Fruit fly (Drosophila melanogaster) whole organism, embryonic: Measurements from ENCODE around the gene Hs2st.

Source experiments
- Blimp-1 ChIP-seq: fragments of 200-800 bp; sonication (Bioruptor generic); optimal IDR thresholded peaks from 3 replicates; lab custom pipeline; 2018; ENCODE audit warnings: missing biosample characterization, missing genetic modification characterization, mild to moderate bottlenecking, moderate library complexity, missing genetic modification reagents
- CG10654 ChIP-seq: fragments of 200-800 bp; sonication (Bioruptor generic); optimal IDR thresholded peaks from 2 replicates; lab custom pipeline; 2016; ENCODE audit warnings: missing biosample characterization, missing genetic modification characterization
- CG11093 ChIP-seq: fragments of 200-800 bp; sonication (Bioruptor generic); IDR thresholded peaks from 3 replicates; pipeline ENCODE4 v1.3.6; 2022; ENCODE audit warnings: missing biosample characterization, missing genetic modification characterization
- CG11695 ChIP-seq: fragments of 200-800 bp; sonication (Bioruptor generic); IDR thresholded peaks from 3 replicates; pipeline ENCODE4 v1.3.6; 2022; ENCODE audit warnings: missing biosample characterization, missing genetic modification characterization
- CG14965 ChIP-seq: fragments of 200-800 bp; sonication (Bioruptor generic); optimal IDR thresholded peaks from 2 replicates; lab custom pipeline; 2016; ENCODE audit warnings: missing biosample characterization, missing genetic modification characterization, borderline replicate concordance
- CG15696 ChIP-seq: fragments of 200-800 bp; sonication (Bioruptor generic); optimal IDR thresholded peaks from 2 replicates; lab custom pipeline; 2019; ENCODE audit warnings: missing biosample characterization, mild to moderate bottlenecking, missing genetic modification characterization, moderate library complexity
- CG17361 ChIP-seq: fragments of 200-800 bp; sonication (Bioruptor generic); IDR thresholded peaks from 3 replicates; pipeline ENCODE4 v1.3.6; 2022; ENCODE audit warnings: missing biosample characterization, missing genetic modification characterization
- CG18011 ChIP-seq: fragments of 200-800 bp; sonication (Bioruptor generic); optimal IDR thresholded peaks from 2 replicates; lab custom pipeline; 2017; ENCODE audit warnings: missing biosample characterization, missing genetic modification characterization, mild to moderate bottlenecking, moderate library complexity, missing genotype
- CG18262 ChIP-seq: fragments of 200-800 bp; optimal IDR thresholded peaks from 3 replicates; lab custom pipeline; 2019; ENCODE audit warnings: missing biosample characterization, mild to moderate bottlenecking, missing genetic modification characterization, moderate library complexity
- CG18764 ChIP-seq: fragments of 200-800 bp; sonication (Bioruptor generic); optimal IDR thresholded peaks from 3 replicates; lab custom pipeline; 2016; ENCODE audit warnings: missing biosample characterization, missing genetic modification characterization
- CG32767 ChIP-seq: fragments of 200-800 bp; sonication (Bioruptor generic); IDR thresholded peaks from 2 replicates; pipeline ENCODE4 v1.3.6; 2022; ENCODE audit warnings: missing biosample characterization, missing genetic modification characterization
- CG3407 ChIP-seq: fragments of 200-800 bp; sonication (Bioruptor generic); optimal IDR thresholded peaks from 2 replicates; lab custom pipeline; 2018; ENCODE audit warnings: missing biosample characterization, mild to moderate bottlenecking, missing genetic modification characterization
- CG4282 ChIP-seq: fragments of 200-800 bp; sonication (Bioruptor generic); optimal IDR thresholded peaks from 2 replicates; lab custom pipeline; 2016; ENCODE audit warnings: missing biosample characterization, missing genetic modification characterization
- CG4854 ChIP-seq: fragments of 200-800 bp; sonication (Bioruptor generic); optimal IDR thresholded peaks from 2 replicates; lab custom pipeline; 2016; ENCODE audit warnings: missing biosample characterization, missing genetic modification characterization, inconsistent platforms
- CG6813 ChIP-seq: fragments of 200-800 bp; sonication (Bioruptor generic); optimal IDR thresholded peaks from 2 replicates; lab custom pipeline; 2017; ENCODE audit warnings: missing biosample characterization, missing genetic modification characterization, mild to moderate bottlenecking, moderate library complexity, missing genetic modification reagents
- CG7357 ChIP-seq: fragments of 200-800 bp; sonication (Bioruptor generic); IDR thresholded peaks from 3 replicates; pipeline ENCODE4 v1.3.6; 2022; ENCODE audit warnings: missing biosample characterization, missing genetic modification characterization
- CG8290 ChIP-seq, 3 experiments: fragments of 200-800 bp; sonication (Bioruptor generic); optimal IDR thresholded peaks; 2 replicates each; lab custom pipeline; 2016 to 2019; ENCODE audit warnings: missing biosample characterization in 3 of 3, missing genetic modification characterization in 3 of 3, mild to moderate bottlenecking in 2 of 3, moderate library complexity in 1 of 3
- CG8944 ChIP-seq: fragments of 200-800 bp; sonication (Bioruptor generic); optimal IDR thresholded peaks from 3 replicates; lab custom pipeline; 2016; ENCODE audit warnings: missing biosample characterization, missing genetic modification characterization
- Doc2 ChIP-seq: fragments of 200-800 bp; sonication (Bioruptor generic); IDR thresholded peaks from 2 replicates; pipeline ENCODE4 v1.3.6; 2022; ENCODE audit warnings: missing biosample characterization, missing genetic modification characterization
- ERR ChIP-seq: fragments of 200-800 bp; sonication (Bioruptor generic); optimal IDR thresholded peaks from 2 replicates; lab custom pipeline; 2016; ENCODE audit warnings: missing biosample characterization, missing genetic modification characterization
- Elba2 ChIP-seq: fragments of 200-800 bp; sonication (Bioruptor generic); optimal IDR thresholded peaks from 3 replicates; lab custom pipeline; 2016; ENCODE audit warnings: missing biosample characterization, missing genetic modification characterization
- H15 ChIP-seq: fragments of 200-800 bp; sonication (Bioruptor generic); IDR thresholded peaks from 3 replicates; pipeline ENCODE4 v1.3.6; 2022; ENCODE audit warnings: missing biosample characterization, missing genetic modification characterization
- HHEX ChIP-seq: fragments of 200-800 bp; sonication (Bioruptor generic); optimal IDR thresholded peaks from 3 replicates; lab custom pipeline; 2017; ENCODE audit warnings: missing biosample characterization, mild to moderate bottlenecking, missing genetic modification characterization, missing genetic modification reagents
- Hand ChIP-seq: fragments of 200-800 bp; sonication (Bioruptor generic); optimal IDR thresholded peaks from 2 replicates; lab custom pipeline; 2017; ENCODE audit warnings: mild to moderate bottlenecking, missing biosample characterization, missing genetic modification reagents, missing genetic modification characterization
- Lpt ChIP-seq: fragments of >200 bp; optimal IDR thresholded peaks from 2 replicates; lab custom pipeline; 2018; ENCODE audit warnings: missing biosample characterization, missing genetic modification characterization
- Mes4 ChIP-seq: fragments of 200-800 bp; sonication (Bioruptor generic); optimal IDR thresholded peaks from 2 replicates; lab custom pipeline; 2016; ENCODE audit warnings: missing biosample characterization, missing genetic modification characterization
- NK7.1 ChIP-seq: fragments of 200-800 bp; sonication (Bioruptor generic); optimal IDR thresholded peaks from 3 replicates; lab custom pipeline; 2016; ENCODE audit warnings: missing biosample characterization, missing genetic modification characterization
- Sox102F ChIP-seq: fragments of 200-800 bp; sonication (Bioruptor generic); optimal IDR thresholded peaks from 2 replicates; lab custom pipeline; 2018; ENCODE audit warnings: missing biosample characterization, mild to moderate bottlenecking, missing genetic modification characterization, moderate library complexity
- Xrp1 ChIP-seq: fragments of 200-800 bp; sonication (Bioruptor generic); IDR thresholded peaks from 2 replicates; pipeline ENCODE4 v1.3.6; 2022; ENCODE audit warnings: missing biosample characterization, missing genetic modification characterization
- ac ChIP-seq: fragments of 200-800 bp; sonication (Bioruptor generic); optimal IDR thresholded peaks from 3 replicates; lab custom pipeline; 2017; ENCODE audit warnings: missing biosample characterization, mild to moderate bottlenecking, missing genetic modification characterization
- dmrt99B ChIP-seq: fragments of 200-800 bp; sonication (Bioruptor generic); optimal IDR thresholded peaks from 2 replicates; lab custom pipeline; 2018; ENCODE audit warnings: missing biosample characterization, mild to moderate bottlenecking, missing genetic modification characterization, moderate library complexity
- fd3F ChIP-seq: fragments of 200-800 bp; sonication (Bioruptor generic); optimal IDR thresholded peaks from 2 replicates; lab custom pipeline; 2018; ENCODE audit warnings: missing biosample characterization, mild to moderate bottlenecking, missing genetic modification characterization, moderate library complexity
- fu2 ChIP-seq: fragments of 200-800 bp; sonication (Bioruptor generic); optimal IDR thresholded peaks from 2 replicates; lab custom pipeline; 2016; ENCODE audit warnings: missing biosample characterization, missing genetic modification characterization
- gsb ChIP-seq: fragments of 200-800 bp; sonication (Bioruptor generic); IDR thresholded peaks from 2 replicates; pipeline ENCODE4 v1.3.6; 2022; ENCODE audit warnings: missing biosample characterization, missing genetic modification characterization
- hth ChIP-seq: fragments of >200 bp; optimal IDR thresholded peaks from 2 replicates; lab custom pipeline; 2017; ENCODE audit warnings: inconsistent platforms
- ken ChIP-seq: fragments of 200-800 bp; sonication (Bioruptor generic); IDR thresholded peaks from 3 replicates; pipeline ENCODE4 v1.3.6; 2022; ENCODE audit warnings: missing biosample characterization, missing genetic modification characterization
- mam ChIP-seq: fragments of 200-800 bp; sonication (Bioruptor generic); optimal IDR thresholded peaks from 3 replicates; lab custom pipeline; 2016; ENCODE audit warnings: missing biosample characterization, missing genetic modification characterization
- mirr ChIP-seq: fragments of 200-800 bp; sonication (Bioruptor generic); optimal IDR thresholded peaks from 3 replicates; lab custom pipeline; 2018; ENCODE audit warnings: missing biosample characterization, mild to moderate bottlenecking, missing genetic modification characterization
- nerfin-2 ChIP-seq: fragments of 200-800 bp; sonication (Bioruptor generic); IDR thresholded peaks from 2 replicates; pipeline ENCODE4 v1.3.6; 2022; ENCODE audit warnings: missing biosample characterization, missing genetic modification characterization; ENCODE audit not compliant: partially characterized antibody
- org-1 ChIP-seq: fragments of 200-800 bp; sonication (Bioruptor generic); optimal IDR thresholded peaks from 2 replicates; lab custom pipeline; 2017; ENCODE audit warnings: missing biosample characterization, missing genetic modification characterization
- phol ChIP-seq: fragments of 200-800 bp; sonication (Bioruptor generic); optimal IDR thresholded peaks from 3 replicates; lab custom pipeline; 2018; ENCODE audit warnings: missing biosample characterization, mild to moderate bottlenecking, missing genetic modification characterization, moderate library complexity
- repo ChIP-seq: fragments of 200-800 bp; sonication (Bioruptor generic); optimal IDR thresholded peaks from 2 replicates; lab custom pipeline; 2016; ENCODE audit warnings: missing biosample characterization, missing genetic modification characterization
- sug ChIP-seq: fragments of 200-800 bp; optimal IDR thresholded peaks from 2 replicates; lab custom pipeline; 2019; ENCODE audit warnings: missing biosample characterization, mild to moderate bottlenecking, missing genetic modification characterization, moderate library complexity
- tio ChIP-seq: fragments of 200-800 bp; sonication (Bioruptor generic); optimal IDR thresholded peaks from 2 replicates; lab custom pipeline; 2017; ENCODE audit warnings: missing biosample characterization, missing genetic modification characterization, inconsistent platforms
- ttk ChIP-seq: fragments of 200-800 bp; sonication (Bioruptor generic); IDR thresholded peaks from 2 replicates; pipeline ENCODE4 v2.1.2; 2022; ENCODE audit warnings: missing biosample characterization, missing genetic modification characterization
- twi ChIP-seq: fragments of 200-800 bp; optimal IDR thresholded peaks from 2 replicates; lab custom pipeline; 2019; ENCODE audit warnings: missing biosample characterization, mild to moderate bottlenecking, missing genetic modification characterization, moderate library complexity
- unpg ChIP-seq: fragments of 200-800 bp; sonication (Bioruptor generic); optimal IDR thresholded peaks from 3 replicates; lab custom pipeline; 2018; ENCODE audit warnings: missing biosample characterization, mild to moderate bottlenecking, missing genetic modification characterization, moderate library complexity
- zen2 ChIP-seq: fragments of 200-800 bp; sonication (Bioruptor generic); IDR thresholded peaks from 3 replicates; pipeline ENCODE4 v1.3.6; 2022; ENCODE audit warnings: missing biosample characterization, missing genetic modification characterization; ENCODE audit not compliant: partially characterized antibody

The Hs2st gene

dm6 chr2L:19398317-19399234, 46.0 kb downstream of the Hs2st start, which contains the start of gene CG17544 (continued):
- TF ChIP-seq CG11695 (GFP tag; lab: Robert Waterston, UW) = 0 out of 3 replicates have a peak, but pooled peaks have one; percentile 64
- 0 out of 2 replicates have a peak, but pooled peaks have one; percentile 32 for TF ChIP-seq CG32767 (GFP tag; lab: Robert Waterston, UW)
- TF ChIP-seq CG18011 = peak; percentile 12
- peak; percentile 86 for TF ChIP-seq dmrt99B
- TF ChIP-seq repo (GFP tag; lab: Kevin White, UChicago) = no peak
- no peak; the same call in 2 of the 3 replicates for TF ChIP-seq ken (GFP tag; lab: Robert Waterston, UW)
- 0 out of 2 replicates have a peak, but pooled peaks have one; percentile 37 for TF ChIP-seq gsb
- TF ChIP-seq mirr = peak; percentile 68
- peak; percentile 69 for TF ChIP-seq Xrp1 (GFP tag; lab: Robert Waterston, UW)
- no peak for TF ChIP-seq Doc2 (GFP tag; lab: Robert Waterston, UW)
- 0 out of 3 replicates have a peak, but pooled peaks have one; percentile 42 for TF ChIP-seq CG7357 (GFP tag; lab: Robert Waterston, UW)
- TF ChIP-seq CG4282 = no peak
- TF ChIP-seq Elba2 = no peak
- no peak for TF ChIP-seq Mes4 (GFP tag; lab: Kevin White, UChicago)
- TF ChIP-seq Sox102F (GFP tag; lab: Kevin White, UChicago) = peak; percentile 71
- peak; percentile 69 for TF ChIP-seq Blimp-1
- peak; percentile 70 for TF ChIP-seq CG10654 (GFP tag; lab: Kevin White, UChicago)
- TF ChIP-seq CG15696 = peak; percentile 71
- TF ChIP-seq mam (GFP tag; lab: Kevin White, UChicago) = peak; percentile 63
- peak; percentile 20 for TF ChIP-seq org-1 (GFP tag; lab: Kevin White, UChicago)
- peak; percentile 50; the same call in 1 of the 3 replicates for TF ChIP-seq CG11093 (GFP tag; lab: Robert Waterston, UW)
- TF ChIP-seq CG14965 (GFP tag; lab: Kevin White, UChicago) = no peak
- TF ChIP-seq ERR (GFP tag; lab: Kevin White, UChicago) = peak; percentile 40
- TF ChIP-seq sug (tag; lab: Kevin White, UChicago) = peak; percentile 81
- TF ChIP-seq nerfin-2 = no peak
- peak; percentile 83 for TF ChIP-seq phol (tag; lab: Kevin White, UChicago)
- TF ChIP-seq CG18764 = peak; percentile 52
- no peak for TF ChIP-seq Lpt (GFP tag; lab: Kevin White, UChicago)
- peak; percentile 25 for TF ChIP-seq fu2
- peak; percentile 88 for TF ChIP-seq Hand (GFP tag; lab: Kevin White, UChicago)
- TF ChIP-seq tio (GFP tag; lab: Kevin White, UChicago) = peak; percentile 52
- no peak for TF ChIP-seq zen2 (GFP tag; lab: Robert Waterston, UW)
- TF ChIP-seq CG18262 = peak; percentile 92
- peak; percentile 19 for TF ChIP-seq CG8290 (GFP tag; optimal IDR thresholded peaks at IDR 0.05; lab: Kevin White, UChicago)
- peak in 1 of 2 experiments; percentile 75 for TF ChIP-seq CG8290 (tag; optimal IDR thresholded peaks at IDR 0.05; lab: Kevin White, UChicago)
- TF ChIP-seq unpg (GFP tag; lab: Kevin White, UChicago) = peak; percentile 53
- TF ChIP-seq NK7.1 (GFP tag; lab: Kevin White, UChicago) = no peak
- TF ChIP-seq CG6813 (GFP tag; lab: Kevin White, UChicago) = peak; percentile 81
- peak; percentile 87 for TF ChIP-seq CG17361
- TF ChIP-seq fd3F = peak; percentile 53
- no peak for TF ChIP-seq hth
- peak; percentile 79 for TF ChIP-seq ttk
- TF ChIP-seq ac (GFP tag; lab: Kevin White, UChicago) = peak; percentile 9
- TF ChIP-seq CG8944 (GFP tag; lab: Kevin White, UChicago) = peak; percentile 33
- no peak for TF ChIP-seq CG4854
- TF ChIP-seq twi (tag; lab: Kevin White, UChicago) = peak; percentile 68
- TF ChIP-seq CG3407 = peak; percentile 36
- peak; percentile 11; the same call in 1 of the 3 replicates for TF ChIP-seq H15 (GFP tag; lab: Robert Waterston, UW)
- peak; percentile 83 for TF ChIP-seq HHEX (GFP tag; lab: Kevin White, UChicago)
